Fruit fly (Drosophila melanogaster) S2 (cell line): ENCODE data around the gene esc.

Experiments used
- CG8478 ChIP-seq: fragments of >200 bp; optimal IDR thresholded peaks from 2 replicates; lab custom pipeline; 2018
- CTCF ChIP-seq, 2 experiments: fragments of >200 bp; optimal IDR thresholded peaks; 2 replicates each; lab custom pipeline; 2018

The esc gene

dm6 chr2L:11836943-11837342 is 7.7 kb upstream of the esc start, which contains the start of gene Sfp33A4:
Gene Sfp33A4 (plus strand): TSS chr2L:11837243.
- TF ChIP-seq CTCF (optimal IDR thresholded peaks at IDR 0.05; lab: Kevin White, UChicago): no peak

- TF ChIP-seq CG8478 (lab: Kevin White, UChicago): no peak
- no peak for TF ChIP-seq CTCF (optimal IDR thresholded peaks at IDR 0.05; lab: Kevin White, UChicago)
Measured at dm6 chr2L:11834308-11834707, 5.1 kb upstream of the esc start, which contains the start of gene CG45012. Gene CG45012 (plus strand): TSS chr2L:11834608.

- TF ChIP-seq CTCF (optimal IDR thresholded peaks at IDR 0.05; lab: Kevin White, UChicago): no peak
- no peak for TF ChIP-seq CG8478 (lab: Kevin White, UChicago)
Measured at dm6 chr2L:11833786-11834185, 4.6 kb upstream of the esc start, which contains the start of gene CG45011. Gene CG45011 (plus strand): TSS chr2L:11834086.

- TF ChIP-seq CG8478 (lab: Kevin White, UChicago) (no peak), CTCF (optimal IDR thresholded peaks at IDR 0.05; lab: Kevin White, UChicago) (no peak)
Measured at dm6 chr2L:11823470-11824162, 5.6 kb downstream of the esc start.

dm6 chr2L:11816376-11816775 is 12.8 kb downstream of the esc start:
- TF ChIP-seq CG8478 (lab: Kevin White, UChicago) (no peak), CTCF (optimal IDR thresholded peaks at IDR 0.05; lab: Kevin White, UChicago) (peak; percentile 92 to 96)

dm6 chr2L:11813665-11814087 is 15.5 kb downstream of the esc start, which contains the start of gene CycY:
Gene CycY (minus strand): TSS chr2L:11813780.
- TF ChIP-seq CTCF (optimal IDR thresholded peaks at IDR 0.05; lab: Kevin White, UChicago) (no peak), CG8478 (lab: Kevin White, UChicago) (no peak)

- no peak for TF ChIP-seq CTCF (optimal IDR thresholded peaks at IDR 0.05; lab: Kevin White, UChicago)
- no peak for TF ChIP-seq CG8478 (lab: Kevin White, UChicago)
Measured at dm6 chr2L:11812781-11813664, 16.2 kb downstream of the esc start.

dm6 chr2L:11809823-11810222 is 19.4 kb downstream of the esc start:
- no peak for TF ChIP-seq CTCF (optimal IDR thresholded peaks at IDR 0.05; lab: Kevin White, UChicago)
- no peak for TF ChIP-seq CG8478 (lab: Kevin White, UChicago)

- TF ChIP-seq CTCF (optimal IDR thresholded peaks at IDR 0.05; lab: Kevin White, UChicago) (peak in 1 of 2 experiments; percentile 16), CG8478 (lab: Kevin White, UChicago) (no peak)
Measured at dm6 chr2L:11808702-11809583, 20.3 kb downstream of the esc start, which contains the start of gene crol. Gene crol (minus strand): TSS chr2L:11809438.

dm6 chr2L:11808327-11808701 is 20.9 kb downstream of the esc start:
- no peak for TF ChIP-seq CTCF (optimal IDR thresholded peaks at IDR 0.05; lab: Kevin White, UChicago)

- TF ChIP-seq CG8478 (lab: Kevin White, UChicago): no peak
Measured at dm6 chr2L:11807697-11808226, 21.4 kb downstream of the esc start.

dm6 chr2L:11806701-11807674 is 22.2 kb downstream of the esc start:
- no peak for TF ChIP-seq CG8478 (lab: Kevin White, UChicago)
- no peak for TF ChIP-seq CTCF (optimal IDR thresholded peaks at IDR 0.05; lab: Kevin White, UChicago)
